Fruit fly (Drosophila melanogaster): ENCODE measurements around the gene CG7457.

DNA sequence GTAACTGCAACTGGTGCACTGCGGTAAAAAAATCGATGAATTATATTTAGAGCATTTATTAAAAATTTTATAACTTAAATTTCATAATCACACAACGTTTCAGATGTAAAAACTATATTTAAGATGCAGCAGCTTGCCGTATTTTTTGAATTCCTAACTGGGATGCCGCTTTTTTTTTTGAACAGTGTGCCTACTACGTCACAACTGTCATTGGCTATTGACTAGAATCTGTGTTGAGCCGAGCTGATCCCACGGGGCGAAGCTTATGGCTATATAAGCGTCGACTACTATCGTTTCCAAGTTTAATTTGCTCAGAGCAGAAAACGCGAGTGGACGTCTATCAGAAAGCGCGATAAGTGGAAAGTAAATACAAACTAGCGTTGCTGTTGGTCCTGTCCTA lies 27.8 kb upstream of the CG7457 start, which contains the start of gene CG7409:
- no peak for TF ChIP-seq usp (GFP tag; optimal IDR thresholded peaks at IDR 0.05)
- no peak for TF ChIP-seq psq (optimal IDR thresholded peaks at IDR 0.05)
- TF ChIP-seq Dll (optimal IDR thresholded peaks at IDR 0.05), result no peak
- no peak for TF ChIP-seq CG8478 (optimal IDR thresholded peaks at IDR 0.05)
- TF ChIP-seq EcR (GFP tag; optimal IDR thresholded peaks at IDR 0.05), result no peak
- no peak for TF ChIP-seq pan (optimal IDR thresholded peaks at IDR 0.05)
